Worm (Caenorhabditis elegans) whole organism, L4 larva: ENCODE measurements around the gene sek-4.
A peak's percentile ranks its signal among the peaks of the same experiment; 100 is the strongest.

ENCODE experiments used
- D1046.2 ChIP-seq: fragments of 200-800 bp; sonication (Bioruptor generic); IDR thresholded peaks from 2 replicates; pipeline ENCODE4 v1.3.6; 2022; ENCODE audit warnings: missing genetic modification characterization, missing compliant biosample characterization
- F10B5.3 ChIP-seq: sonication (generic microtip); optimal IDR thresholded peaks from 2 replicates; lab custom pipeline; 2016; ENCODE audit warnings: mild to moderate bottlenecking, missing genetic modification characterization, missing compliant biosample characterization
- F44E2.7 ChIP-seq: fragments of 200-800 bp; sonication (Bioruptor generic); IDR thresholded peaks from 2 replicates; pipeline ENCODE4 v2.1.2; 2022; ENCODE audit warnings: missing genetic modification characterization, missing compliant biosample characterization
- F49E8.2 ChIP-seq: sonication (generic microtip); optimal IDR thresholded peaks from 2 replicates; lab custom pipeline; 2016; ENCODE audit warnings: missing compliant biosample characterization, mild to moderate bottlenecking, missing genetic modification characterization, borderline replicate concordance
- R02D3.7 ChIP-seq: fragments of 150-350 bp; sonication (generic microtip); optimal IDR thresholded peaks from 3 replicates; lab custom pipeline; 2014; ENCODE audit warnings: missing biosample characterization, missing genetic modification characterization
- T20F7.1 ChIP-seq: fragments of 200-800 bp; sonication (Bioruptor generic); optimal IDR thresholded peaks from 2 replicates; lab custom pipeline; 2018; ENCODE audit warnings: mild to moderate bottlenecking, missing genetic modification characterization, missing compliant biosample characterization
- T26A8.4 ChIP-seq: fragments of 200-800 bp; sonication (Bioruptor generic); IDR thresholded peaks from 2 replicates; pipeline ENCODE4 v1.3.6; 2022; ENCODE audit warnings: missing genetic modification characterization, missing compliant biosample characterization
- ZK546.5 ChIP-seq, 2 experiments: sonication (generic microtip); optimal IDR thresholded peaks; 2 replicates each; lab custom pipeline; 2017; ENCODE audit warnings: missing biosample characterization in 2 of 2, missing genetic modification characterization in 2 of 2
- aha-1 ChIP-seq: fragments of 150-350 bp; peaks from one replicate; lab custom pipeline; 2014; ENCODE audit warnings: missing biosample characterization, missing genetic modification characterization
- ama-1 ChIP-seq: fragments of 150-350 bp; optimal IDR thresholded peaks from 2 replicates; lab custom pipeline; 2014; ENCODE audit warnings: inconsistent platforms, mixed read lengths
- ceh-62 ChIP-seq: sonication (generic microtip); optimal IDR thresholded peaks from 2 replicates; lab custom pipeline; 2017; ENCODE audit warnings: missing biosample characterization, missing genetic modification characterization
- cey-2 ChIP-seq: sonication (generic microtip); optimal IDR thresholded peaks from 3 replicates; lab custom pipeline; 2017; ENCODE audit warnings: missing genetic modification characterization, mild to moderate bottlenecking, missing compliant biosample characterization, antibody characterized with exemption, borderline replicate concordance; ENCODE audit not compliant: insufficient read depth
- daf-12 ChIP-seq: fragments of 150-350 bp; optimal IDR thresholded peaks from 2 replicates; lab custom pipeline; 2014; ENCODE audit warnings: missing biosample characterization, missing genetic modification reagents, missing genetic modification characterization
- daf-16 ChIP-seq, 3 experiments: sonication (generic microtip); optimal IDR thresholded peaks; 2 replicates each; lab custom pipeline; 2016 to 2017; ENCODE audit warnings: missing genetic modification characterization in 3 of 3, missing genetic modification reagents in 3 of 3, mild to moderate bottlenecking in 2 of 3, missing compliant biosample characterization in 2 of 3, missing biosample characterization in 1 of 3, moderate library complexity in 1 of 3
- daf-19 ChIP-seq: fragments of 200-800 bp; sonication (Bioruptor generic); conservative IDR thresholded peaks from 2 replicates; pipeline ENCODE4 v1.3.6; 2022; ENCODE audit warnings: missing genetic modification characterization, missing compliant biosample characterization
- dmd-6 ChIP-seq: fragments of 200-800 bp; sonication (Bioruptor generic); IDR thresholded peaks from 2 replicates; pipeline ENCODE4 v1.3.6; 2022; ENCODE audit warnings: missing genetic modification reagents, missing genetic modification characterization, missing compliant biosample characterization
- duxl-1 ChIP-seq: sonication (generic microtip); optimal IDR thresholded peaks from 2 replicates; lab custom pipeline; 2016; ENCODE audit warnings: mild to moderate bottlenecking, missing genetic modification characterization, moderate library complexity, missing compliant biosample characterization; ENCODE audit not compliant: poor library complexity
- dve-1 ChIP-seq: sonication (generic microtip); optimal IDR thresholded peaks from 2 replicates; lab custom pipeline; 2017; ENCODE audit warnings: antibody characterized with exemption, mild to moderate bottlenecking, missing genetic modification characterization, missing compliant biosample characterization; ENCODE audit not compliant: insufficient read depth
- fkh-10 ChIP-seq: fragments of 150-350 bp; optimal IDR thresholded peaks from 2 replicates; lab custom pipeline; 2014; ENCODE audit warnings: missing biosample characterization, missing genetic modification reagents, missing genetic modification characterization
- hlh-11 ChIP-seq: fragments of 200-800 bp; sonication (Bioruptor generic); optimal IDR thresholded peaks from 2 replicates; lab custom pipeline; 2018; ENCODE audit warnings: mild to moderate bottlenecking, missing genetic modification characterization, missing compliant biosample characterization
- lin-13 ChIP-seq: fragments of 150-350 bp; optimal IDR thresholded peaks from 2 replicates; lab custom pipeline; 2014; ENCODE audit warnings: missing biosample characterization, missing genetic modification reagents, missing genetic modification characterization
- lin-15B ChIP-seq: fragments of 150-350 bp; sonication (generic microtip); optimal IDR thresholded peaks from 3 replicates; lab custom pipeline; 2014; ENCODE audit warnings: missing biosample characterization, missing genetic modification characterization
- lin-38 ChIP-seq: fragments of 200-800 bp; sonication (Bioruptor generic); IDR thresholded peaks from 2 replicates; pipeline ENCODE4 v1.3.6; 2022; ENCODE audit warnings: missing genetic modification reagents, missing genetic modification characterization, missing compliant biosample characterization
- lir-3 ChIP-seq: sonication (generic microtip); optimal IDR thresholded peaks from 2 replicates; lab custom pipeline; 2016; ENCODE audit warnings: mild to moderate bottlenecking, missing genetic modification characterization, missing compliant biosample characterization
- lsy-2 ChIP-seq, 2 experiments: fragments of 150-350 bp in 1 of 2; sonication (generic microtip) in 1 of 2; optimal IDR thresholded peaks; 2 replicates each; lab custom pipeline; 2014 to 2017; ENCODE audit warnings: missing biosample characterization in 2 of 2, missing genetic modification characterization in 2 of 2
- madf-5 ChIP-seq, 2 experiments: fragments of 200-800 bp; sonication (Bioruptor generic); IDR thresholded peaks; 2 replicates each; pipeline ENCODE4 v1.3.6; 2022; ENCODE audit warnings: missing compliant biosample characterization in 2 of 2, missing genetic modification characterization in 2 of 2
- mdl-1 ChIP-seq, 2 experiments: fragments of 150-350 bp in 1 of 2; sonication (generic microtip) in 1 of 2; optimal IDR thresholded peaks; 2 replicates each; lab custom pipeline; 2014 to 2017; ENCODE audit warnings: missing biosample characterization in 2 of 2, missing genetic modification characterization in 2 of 2
- mxl-2 ChIP-seq: fragments of 200-800 bp; sonication (Bioruptor generic); conservative IDR thresholded peaks from 2 replicates; pipeline ENCODE4 v1.3.6; 2022; ENCODE audit warnings: missing genetic modification reagents, missing genetic modification characterization, missing compliant biosample characterization
- nhr-11 ChIP-seq: fragments of 150-350 bp; optimal IDR thresholded peaks from 2 replicates; lab custom pipeline; 2014; ENCODE audit warnings: missing biosample characterization, missing genetic modification characterization
- nhr-111 ChIP-seq: fragments of 200-800 bp; sonication (Bioruptor generic); optimal IDR thresholded peaks from 2 replicates; lab custom pipeline; 2018; ENCODE audit warnings: mild to moderate bottlenecking, missing genetic modification characterization, missing compliant biosample characterization
- nhr-28 ChIP-seq: fragments of 150-350 bp; optimal IDR thresholded peaks from 2 replicates; lab custom pipeline; 2014; ENCODE audit warnings: missing biosample characterization, missing genetic modification characterization
- nhr-42 ChIP-seq: fragments of 200-800 bp; sonication (Bioruptor generic); IDR thresholded peaks from 2 replicates; pipeline ENCODE4 v1.3.6; 2022; ENCODE audit warnings: missing genetic modification characterization, missing compliant biosample characterization
- nhr-48 ChIP-seq: sonication (generic microtip); optimal IDR thresholded peaks from 2 replicates; lab custom pipeline; 2016; ENCODE audit warnings: mild to moderate bottlenecking, missing genetic modification characterization, missing compliant biosample characterization
- pha-4 ChIP-seq, 2 experiments: fragments of 150-350 bp in 1 of 2; fragments of 200-800 bp in 1 of 2; sonication (Bioruptor generic) in 1 of 2; IDR thresholded peaks in 1 of 2; optimal IDR thresholded peaks in 1 of 2; 2 replicates each; pipeline versions ENCODE4 v1.3.6 to Lab custom; 2014 to 2022; ENCODE audit warnings: missing genetic modification characterization in 2 of 2, missing genetic modification reagents in 2 of 2, missing biosample characterization in 1 of 2, missing compliant biosample characterization in 1 of 2
- pqm-1 ChIP-seq: sonication (generic microtip); optimal IDR thresholded peaks from 2 replicates; lab custom pipeline; 2017; ENCODE audit warnings: missing biosample characterization, missing genetic modification characterization
- rbr-2 ChIP-seq: sonication (generic microtip); optimal IDR thresholded peaks from 2 replicates; lab custom pipeline; 2016; ENCODE audit warnings: missing genotype, missing genetic modification characterization, missing compliant biosample characterization
- saeg-2 ChIP-seq: fragments of 200-800 bp; sonication (Bioruptor generic); IDR thresholded peaks from 2 replicates; pipeline ENCODE4 v1.3.6; 2022; ENCODE audit warnings: missing genetic modification reagents, missing genetic modification characterization, missing compliant biosample characterization
- spr-1 ChIP-seq: sonication (generic microtip); optimal IDR thresholded peaks from 2 replicates; lab custom pipeline; 2016; ENCODE audit warnings: mild to moderate bottlenecking, missing genetic modification characterization, missing compliant biosample characterization
- unc-62 ChIP-seq, 3 experiments: fragments of 150-350 bp in 1 of 3; sonication (generic microtip); optimal IDR thresholded peaks in 2 of 3; peaks in 1 of 3; 1 replicate in 1 of 3; 2 replicates in 2 of 3; lab custom pipeline; 2014 to 2017; ENCODE audit warnings: missing biosample characterization in 3 of 3, missing genetic modification characterization in 3 of 3, missing genetic modification reagents in 3 of 3, missing genotype in 1 of 3

The sek-4 gene

ce11 chrX:5374742-5375141 is at the start of gene sek-4:
Gene sek-4 (plus strand): TSS chrX:5375059.
- TF ChIP-seq dmd-6 (GFP tag; lab: Robert Waterston, UW) (peak; percentile 33; the same call in 1 of the 2 replicates), fkh-10 (no peak), lir-3 (tag; lab: Kevin White, UChicago) (no peak), lsy-2 (tag; optimal IDR thresholded peaks at IDR 0.05; lab: Kevin White, UChicago) (no peak), F10B5.3 (tag; lab: Kevin White, UChicago) (no peak), aha-1 (tag; lab: Kevin White, UChicago) (no peak), saeg-2 (GFP tag; lab: Robert Waterston, UW) (no peak), daf-12 (no peak), daf-19 (GFP tag; lab: Robert Waterston, UW) (no peak), nhr-11 (tag; lab: Kevin White, UChicago) (no peak), ZK546.5 (tag; optimal IDR thresholded peaks at IDR 0.05; lab: Kevin White, UChicago) (no peak), mdl-1 (tag; optimal IDR thresholded peaks at IDR 0.05; lab: Kevin White, UChicago) (no peak), daf-16 (GFP tag; optimal IDR thresholded peaks at IDR 0.05; lab: Kevin White, UChicago) (no peak), daf-16 (tag; optimal IDR thresholded peaks at IDR 0.05; lab: Kevin White, UChicago) (peak; percentile 91), duxl-1 (tag; lab: Kevin White, UChicago) (no peak), nhr-28 (tag; lab: Kevin White, UChicago) (peak; percentile 45), pqm-1 (tag; lab: Kevin White, UChicago) (peak; percentile 52), pha-4 (GFP tag; IDR thresholded peaks at IDR 0.05; lab: Robert Waterston, UW) (no peak), pha-4 (tag; optimal IDR thresholded peaks at IDR 0.05; lab: Kevin White, UChicago) (no peak), D1046.2 (no peak), ceh-62 (tag; lab: Kevin White, UChicago) (no peak), hlh-11 (tag; lab: Kevin White, UChicago) (no peak), T26A8.4 (GFP tag; lab: Robert Waterston, UW) (no peak), lin-15B (tag; lab: Kevin White, UChicago) (no peak), T20F7.1 (no peak), R02D3.7 (tag; lab: Kevin White, UChicago) (no peak), nhr-48 (tag; lab: Kevin White, UChicago) (no peak), cey-2 (tag; lab: Kevin White, UChicago) (no peak), rbr-2 (tag; lab: Kevin White, UChicago) (no peak), spr-1 (tag; lab: Kevin White, UChicago) (no peak), ama-1 (lab: Kevin White, UChicago) (no peak), nhr-111 (no peak), F44E2.7 (GFP tag; lab: Robert Waterston, UW) (no peak), mxl-2 (GFP tag; lab: Robert Waterston, UW) (no peak), lin-13 (no peak)

ce11 chrX:5329236-5329635 is 45.6 kb upstream of the sek-4 start, which contains the start of gene C26B9.5:
Gene C26B9.5 (plus strand): TSS chrX:5329479.
- TF ChIP-seq pqm-1 (tag; lab: Kevin White, UChicago) (peak; percentile 63), F49E8.2 (tag; lab: Kevin White, UChicago) (no peak), nhr-28 (tag; lab: Kevin White, UChicago) (peak; percentile 23), dmd-6 (GFP tag; lab: Robert Waterston, UW) (peak; percentile 48), dve-1 (tag; lab: Kevin White, UChicago) (peak; percentile 48), nhr-42 (GFP tag; lab: Robert Waterston, UW) (no peak), daf-16 (GFP tag; optimal IDR thresholded peaks at IDR 0.05; lab: Kevin White, UChicago) (no peak), daf-16 (tag; optimal IDR thresholded peaks at IDR 0.05; lab: Kevin White, UChicago) (peak; percentile 40)

ce11 chrX:5330765-5331164 is 44.1 kb upstream of the sek-4 start:
- TF ChIP-seq unc-62 (GFP tag; optimal IDR thresholded peaks at IDR 0.05 in 1 of 2; lab: Kevin White, UChicago) = peak in 1 of 2 experiments; percentile 67
- TF ChIP-seq unc-62 (tag; optimal IDR thresholded peaks at IDR 0.05; lab: Kevin White, UChicago) = no peak
- no peak for TF ChIP-seq lin-38
- no peak for TF ChIP-seq madf-5 (GFP tag; IDR thresholded peaks at IDR 0.05; lab: Robert Waterston, UW)
